Fruit fly (Drosophila melanogaster) whole organism, embryonic: ENCODE data around the gene CG16798.

Experiments
- Atf3 ChIP-seq: fragments of 200-800 bp; sonication (Bioruptor generic); optimal IDR thresholded peaks from 3 replicates; lab custom pipeline; 2016; ENCODE audit warnings: missing biosample characterization, missing genetic modification characterization
- CG11093 ChIP-seq: fragments of 200-800 bp; sonication (Bioruptor generic); IDR thresholded peaks from 3 replicates; pipeline ENCODE4 v1.3.6; 2022; ENCODE audit warnings: missing biosample characterization, missing genetic modification characterization
- CG11398 ChIP-seq: fragments of 200-800 bp; sonication (Bioruptor generic); optimal IDR thresholded peaks from 2 replicates; lab custom pipeline; 2016; ENCODE audit warnings: missing biosample characterization, missing genetic modification characterization
- CG11695 ChIP-seq: fragments of 200-800 bp; sonication (Bioruptor generic); IDR thresholded peaks from 3 replicates; pipeline ENCODE4 v1.3.6; 2022; ENCODE audit warnings: missing biosample characterization, missing genetic modification characterization
- CG12659 ChIP-seq: fragments of 200-800 bp; sonication (Bioruptor generic); optimal IDR thresholded peaks from 3 replicates; lab custom pipeline; 2017; ENCODE audit warnings: mild to moderate bottlenecking, missing biosample characterization, missing genetic modification reagents, missing genetic modification characterization
- CG12744 ChIP-seq: fragments of 200-800 bp; sonication (Bioruptor generic); optimal IDR thresholded peaks from 2 replicates; lab custom pipeline; 2016; ENCODE audit warnings: missing biosample characterization, missing genetic modification characterization
- CG17359 ChIP-seq: fragments of 200-800 bp; sonication (Bioruptor generic); optimal IDR thresholded peaks from 3 replicates; lab custom pipeline; 2018; ENCODE audit warnings: missing biosample characterization, mild to moderate bottlenecking, missing genetic modification characterization, moderate library complexity
- CG17361 ChIP-seq: fragments of 200-800 bp; sonication (Bioruptor generic); IDR thresholded peaks from 3 replicates; pipeline ENCODE4 v1.3.6; 2022; ENCODE audit warnings: missing biosample characterization, missing genetic modification characterization
- CG18619 ChIP-seq: fragments of 200-800 bp; sonication (Bioruptor generic); optimal IDR thresholded peaks from 3 replicates; lab custom pipeline; 2017; ENCODE audit warnings: missing biosample characterization, mild to moderate bottlenecking, missing genetic modification characterization
- CG2202 ChIP-seq: fragments of 200-800 bp; sonication (Bioruptor generic); optimal IDR thresholded peaks from 2 replicates; lab custom pipeline; 2018; ENCODE audit warnings: missing biosample characterization, mild to moderate bottlenecking, missing genetic modification characterization
- CG2875 ChIP-seq: fragments of 200-800 bp; sonication (Bioruptor generic); optimal IDR thresholded peaks from 2 replicates; lab custom pipeline; 2017; ENCODE audit warnings: missing biosample characterization, mild to moderate bottlenecking, missing genetic modification characterization, missing genetic modification reagents
- CG33213 ChIP-seq: fragments of 200-800 bp; sonication (Bioruptor generic); optimal IDR thresholded peaks from 3 replicates; lab custom pipeline; 2016; ENCODE audit warnings: missing biosample characterization, missing genetic modification characterization
- CG43689 ChIP-seq: fragments of 200-800 bp; sonication (Bioruptor generic); IDR thresholded peaks from 2 replicates; pipeline ENCODE4 v1.3.6; 2022; ENCODE audit warnings: missing biosample characterization, missing genetic modification characterization
- CG4424 ChIP-seq: fragments of 200-800 bp; sonication (Bioruptor generic); optimal IDR thresholded peaks from 3 replicates; lab custom pipeline; 2016; ENCODE audit warnings: missing biosample characterization, missing genetic modification characterization
- CG4854 ChIP-seq: fragments of 200-800 bp; sonication (Bioruptor generic); optimal IDR thresholded peaks from 2 replicates; lab custom pipeline; 2016; ENCODE audit warnings: missing biosample characterization, missing genetic modification characterization, inconsistent platforms
- CG6765 ChIP-seq: fragments of 200-800 bp; sonication (Bioruptor generic); optimal IDR thresholded peaks from 3 replicates; lab custom pipeline; 2017; ENCODE audit warnings: missing biosample characterization, mild to moderate bottlenecking, missing genetic modification characterization
- CG7556 ChIP-seq: fragments of 200-800 bp; sonication (Bioruptor generic); optimal IDR thresholded peaks from 2 replicates; lab custom pipeline; 2017; ENCODE audit warnings: missing biosample characterization, mild to moderate bottlenecking, missing genetic modification characterization
- CG9215 ChIP-seq: fragments of 200-800 bp; sonication (Bioruptor generic); IDR thresholded peaks from 2 replicates; pipeline ENCODE4 v1.3.6; 2022; ENCODE audit warnings: missing biosample characterization, missing genetic modification characterization
- CG9727 ChIP-seq: fragments of 200-800 bp; sonication (Bioruptor generic); optimal IDR thresholded peaks from 3 replicates; lab custom pipeline; 2017; ENCODE audit warnings: missing biosample characterization, mild to moderate bottlenecking, missing genetic modification characterization
- CHES-1-like ChIP-seq: fragments of 200-800 bp; sonication (Bioruptor generic); optimal IDR thresholded peaks from 2 replicates; lab custom pipeline; 2016; ENCODE audit warnings: missing biosample characterization, missing genetic modification characterization
- Dad ChIP-seq: fragments of 200-800 bp; sonication (Bioruptor generic); optimal IDR thresholded peaks from 3 replicates; lab custom pipeline; 2016; ENCODE audit warnings: missing biosample characterization, missing genetic modification characterization
- Gsc ChIP-seq: fragments of 200-800 bp; sonication (Bioruptor generic); IDR thresholded peaks from 2 replicates; pipeline ENCODE4 v1.3.6; 2022; ENCODE audit warnings: missing biosample characterization, missing genetic modification characterization
- Gug ChIP-seq: fragments of 200-800 bp; sonication (Bioruptor generic); IDR thresholded peaks from 4 replicates; pipeline ENCODE4 v1.3.6; 2022; ENCODE audit warnings: missing biosample characterization, missing genetic modification characterization
- H2.0 ChIP-seq: fragments of 200-800 bp; sonication (Bioruptor generic); IDR thresholded peaks from 2 replicates; pipeline ENCODE4 v1.3.6; 2022; ENCODE audit warnings: missing biosample characterization, missing genetic modification characterization
- HLH4C ChIP-seq: fragments of 200-800 bp; sonication (Bioruptor generic); IDR thresholded peaks from 3 replicates; pipeline ENCODE4 v1.3.6; 2022; ENCODE audit warnings: missing biosample characterization, missing genetic modification characterization; ENCODE audit not compliant: partially characterized antibody
- Hmx ChIP-seq: fragments of 200-800 bp; sonication (Bioruptor generic); optimal IDR thresholded peaks from 2 replicates; lab custom pipeline; 2016; ENCODE audit warnings: missing biosample characterization, missing genetic modification characterization
- MESR4 ChIP-seq: fragments of 200-800 bp; sonication (Bioruptor generic); optimal IDR thresholded peaks from 2 replicates; lab custom pipeline; 2018; ENCODE audit warnings: missing biosample characterization, mild to moderate bottlenecking, missing genetic modification characterization, moderate library complexity
- Six4 ChIP-seq: fragments of 200-800 bp; sonication (Bioruptor generic); optimal IDR thresholded peaks from 2 replicates; lab custom pipeline; 2016; ENCODE audit warnings: missing biosample characterization, missing genetic modification characterization
- Stat92E ChIP-seq, 3 experiments: fragments of >200 bp in 2 of 3; fragments of 200-800 bp in 1 of 3; sonication (Bioruptor generic) in 1 of 3; optimal IDR thresholded peaks; 2 replicates each; lab custom pipeline; 2017 to 2019; ENCODE audit warnings: missing biosample characterization in 3 of 3, missing genetic modification characterization in 3 of 3, mild to moderate bottlenecking in 1 of 3, moderate library complexity in 1 of 3
- ato ChIP-seq: fragments of 200-800 bp; sonication (Bioruptor generic); IDR thresholded peaks from 2 replicates; pipeline ENCODE4 v1.3.6; 2022; ENCODE audit warnings: missing biosample characterization, missing genetic modification characterization; ENCODE audit not compliant: partially characterized antibody
- bab2 ChIP-seq: fragments of 200-800 bp; sonication (Bioruptor generic); optimal IDR thresholded peaks from 2 replicates; lab custom pipeline; 2016; ENCODE audit warnings: missing biosample characterization, missing genetic modification characterization
- caup ChIP-seq: fragments of 200-800 bp; sonication (Bioruptor generic); optimal IDR thresholded peaks from 3 replicates; lab custom pipeline; 2017; ENCODE audit warnings: missing biosample characterization, mild to moderate bottlenecking, missing genetic modification characterization, moderate library complexity; ENCODE audit not compliant: severe bottlenecking
- dm ChIP-seq: fragments of 200-800 bp; sonication (Bioruptor generic); optimal IDR thresholded peaks from 3 replicates; lab custom pipeline; 2016; ENCODE audit warnings: missing biosample characterization, missing genetic modification characterization
- emc ChIP-seq: fragments of 200-800 bp; sonication (Bioruptor generic); optimal IDR thresholded peaks from 2 replicates; lab custom pipeline; 2016; ENCODE audit warnings: missing biosample characterization, missing genetic modification characterization
- ewg ChIP-seq: fragments of 200-800 bp; sonication (Bioruptor generic); optimal IDR thresholded peaks from 3 replicates; lab custom pipeline; 2017; ENCODE audit warnings: mild to moderate bottlenecking, missing biosample characterization, missing genetic modification reagents, missing genetic modification characterization
- gcm2 ChIP-seq: fragments of 200-800 bp; sonication (Bioruptor generic); optimal IDR thresholded peaks from 2 replicates; lab custom pipeline; 2016; ENCODE audit warnings: missing biosample characterization, missing genetic modification characterization
- jing ChIP-seq: fragments of 200-800 bp; sonication (Bioruptor generic); optimal IDR thresholded peaks from 2 replicates; lab custom pipeline; 2018; ENCODE audit warnings: missing biosample characterization, mild to moderate bottlenecking, missing genetic modification characterization
- kay ChIP-seq: fragments of 200-800 bp; sonication (Bioruptor generic); optimal IDR thresholded peaks from 2 replicates; lab custom pipeline; 2016; ENCODE audit warnings: missing biosample characterization, missing genetic modification characterization
- lab ChIP-seq: fragments of 200-800 bp; sonication (Bioruptor generic); optimal IDR thresholded peaks from 3 replicates; lab custom pipeline; 2017; ENCODE audit warnings: missing biosample characterization, missing genetic modification characterization, mild to moderate bottlenecking, moderate library complexity, missing genetic modification reagents
- nmo ChIP-seq: fragments of 200-800 bp; sonication (Bioruptor generic); optimal IDR thresholded peaks from 2 replicates; lab custom pipeline; 2018; ENCODE audit warnings: missing biosample characterization, mild to moderate bottlenecking, missing genetic modification characterization, moderate library complexity
- odd ChIP-seq: fragments of 200-800 bp; sonication (Bioruptor generic); optimal IDR thresholded peaks from 2 replicates; lab custom pipeline; 2017; ENCODE audit warnings: missing biosample characterization, mild to moderate bottlenecking, missing genetic modification characterization
- p53 ChIP-seq: fragments of 200-800 bp; sonication (Bioruptor generic); optimal IDR thresholded peaks from 2 replicates; lab custom pipeline; 2016; ENCODE audit warnings: missing biosample characterization, missing genetic modification characterization
- peb ChIP-seq: fragments of 200-800 bp; sonication (Bioruptor generic); IDR thresholded peaks from 2 replicates; pipeline ENCODE4 v1.3.6; 2022; ENCODE audit warnings: missing biosample characterization, missing genetic modification characterization
- pnt ChIP-seq: fragments of 200-800 bp; sonication (Bioruptor generic); optimal IDR thresholded peaks from 3 replicates; lab custom pipeline; 2016; ENCODE audit warnings: missing biosample characterization, missing genetic modification characterization
- repo ChIP-seq: fragments of 200-800 bp; sonication (Bioruptor generic); optimal IDR thresholded peaks from 2 replicates; lab custom pipeline; 2016; ENCODE audit warnings: missing biosample characterization, missing genetic modification characterization
- slbo ChIP-seq: fragments of 200-800 bp; sonication (Bioruptor generic); IDR thresholded peaks from 2 replicates; pipeline ENCODE4 v1.3.6; 2022; ENCODE audit warnings: missing biosample characterization, missing genetic modification characterization
- ssp ChIP-seq: fragments of 200-800 bp; sonication (Bioruptor generic); IDR thresholded peaks from 2 replicates; pipeline ENCODE4 v1.3.6; 2022; ENCODE audit warnings: missing biosample characterization, missing genetic modification characterization
- tup ChIP-seq: fragments of 200-800 bp; sonication (Bioruptor generic); optimal IDR thresholded peaks from 2 replicates; lab custom pipeline; 2016; ENCODE audit warnings: missing biosample characterization, mild to moderate bottlenecking, missing genetic modification characterization, moderate library complexity
- zf30C ChIP-seq: fragments of 200-800 bp; sonication (Bioruptor generic); optimal IDR thresholded peaks from 3 replicates; lab custom pipeline; 2018; ENCODE audit warnings: missing biosample characterization, mild to moderate bottlenecking, missing genetic modification characterization
- zfh1 ChIP-seq: fragments of 200-800 bp; sonication (Bioruptor generic); IDR thresholded peaks from 3 replicates; pipeline ENCODE4 v1.3.6; 2022; ENCODE audit warnings: missing biosample characterization, missing genetic modification characterization

Gene CG16798

dm6 chr2L:20414750-20415211 is 32.6 kb upstream of the CG16798 start, which contains the start of gene CG10947 (continued):
- TF ChIP-seq Dad (peak; percentile 83), ssp (peak; percentile 33), H2.0 (peak; percentile 73), CG12659 (GFP tag; lab: Kevin White, UChicago) (peak; percentile 70), CG17359 (tag; lab: Kevin White, UChicago) (peak; percentile 53), Atf3 (GFP tag; lab: Kevin White, UChicago) (peak; percentile 65), zf30C (GFP tag; lab: Kevin White, UChicago) (no peak), bab2 (GFP tag; lab: Kevin White, UChicago) (peak; percentile 67), CG12744 (GFP tag; lab: Kevin White, UChicago) (peak; percentile 60), CG18619 (GFP tag; lab: Kevin White, UChicago) (peak; percentile 61), dm (GFP tag; lab: Kevin White, UChicago) (peak; percentile 56), CG6765 (GFP tag; lab: Kevin White, UChicago) (peak; percentile 25), CG11695 (GFP tag; lab: Robert Waterston, UW) (peak; percentile 46; the same call in 1 of the 3 replicates), CG33213 (GFP tag; lab: Kevin White, UChicago) (peak; percentile 84), emc (GFP tag; lab: Kevin White, UChicago) (peak; percentile 48), CG43689 (GFP tag; lab: Robert Waterston, UW) (no peak), CG7556 (GFP tag; lab: Kevin White, UChicago) (peak; percentile 12), kay (GFP tag; lab: Kevin White, UChicago) (no peak), caup (GFP tag; lab: Kevin White, UChicago) (peak; percentile 82), CG9727 (GFP tag; lab: Kevin White, UChicago) (peak; percentile 61), peb (GFP tag; lab: Robert Waterston, UW) (0 out of 2 replicates have a peak, but pooled peaks have one; percentile 13), Stat92E (GFP tag; optimal IDR thresholded peaks at IDR 0.05; lab: Kevin White, UChicago) (no peak), CG2875 (GFP tag; lab: Kevin White, UChicago) (peak; percentile 65), MESR4 (GFP tag; lab: Kevin White, UChicago) (peak; percentile 4), ewg (peak; percentile 63), odd (peak; percentile 69), lab (peak; percentile 71), HLH4C (peak; percentile 53), gcm2 (peak; percentile 49), zfh1 (peak; percentile 79), Hmx (GFP tag; lab: Kevin White, UChicago) (no peak), p53 (GFP tag; lab: Kevin White, UChicago) (no peak), Gug (GFP tag; lab: Robert Waterston, UW) (no peak), CG11398 (peak; percentile 33), pnt (GFP tag; lab: Kevin White, UChicago) (peak; percentile 19), repo (peak; percentile 68), CHES-1-like (peak; percentile 61), CG2202 (peak; percentile 33), tup (GFP tag; lab: Kevin White, UChicago) (peak; percentile 21), CG17361 (GFP tag; lab: Robert Waterston, UW) (0 out of 3 replicates have a peak, but pooled peaks have one; percentile 26), ato (GFP tag; lab: Robert Waterston, UW) (peak; percentile 39; the same call in 1 of the 2 replicates), Gsc (GFP tag; lab: Robert Waterston, UW) (no peak), CG9215 (GFP tag; lab: Robert Waterston, UW) (no peak), nmo (GFP tag; lab: Kevin White, UChicago) (peak; percentile 60), jing (GFP tag; lab: Kevin White, UChicago) (no peak), CG4424 (GFP tag; lab: Kevin White, UChicago) (peak; percentile 74), slbo (GFP tag; lab: Robert Waterston, UW) (peak; percentile 71), CG11093 (GFP tag; lab: Robert Waterston, UW) (no peak), CG4854 (GFP tag; lab: Kevin White, UChicago) (peak; percentile 70), Six4 (peak; percentile 44)
